Fruit fly (Drosophila melanogaster) whole organism, embryonic: ENCODE results near the gene CG13659.

ENCODE experiments used
- CG11093 ChIP-seq: fragments of 200-800 bp; sonication (Bioruptor generic); IDR thresholded peaks from 3 replicates; pipeline ENCODE4 v1.3.6; 2022; ENCODE audit warnings: missing biosample characterization, missing genetic modification characterization
- CG12769 ChIP-seq: fragments of 200-800 bp; sonication (Bioruptor generic); optimal IDR thresholded peaks from 2 replicates; lab custom pipeline; 2019; ENCODE audit warnings: missing biosample characterization, mild to moderate bottlenecking, missing genetic modification characterization, moderate library complexity
- CG13424 ChIP-seq: fragments of 200-800 bp; sonication (Bioruptor generic); optimal IDR thresholded peaks from 2 replicates; lab custom pipeline; 2019; ENCODE audit warnings: missing biosample characterization, mild to moderate bottlenecking, missing genetic modification characterization, moderate library complexity
- CG1529 ChIP-seq: fragments of 200-800 bp; sonication (Bioruptor generic); optimal IDR thresholded peaks from 3 replicates; lab custom pipeline; 2018; ENCODE audit warnings: missing biosample characterization, missing genetic modification characterization
- CG15479 ChIP-seq: fragments of 200-800 bp; sonication (Bioruptor generic); optimal IDR thresholded peaks from 3 replicates; lab custom pipeline; 2019; ENCODE audit warnings: missing biosample characterization, mild to moderate bottlenecking, missing genetic modification characterization, moderate library complexity
- CG17912 ChIP-seq: fragments of 200-800 bp; sonication (Bioruptor generic); optimal IDR thresholded peaks from 2 replicates; lab custom pipeline; 2018; ENCODE audit warnings: missing biosample characterization, mild to moderate bottlenecking, missing genetic modification characterization
- CG18619 ChIP-seq: fragments of 200-800 bp; sonication (Bioruptor generic); optimal IDR thresholded peaks from 3 replicates; lab custom pipeline; 2017; ENCODE audit warnings: missing biosample characterization, mild to moderate bottlenecking, missing genetic modification characterization
- CG2199 ChIP-seq: fragments of 200-800 bp; sonication (Bioruptor generic); IDR thresholded peaks from 3 replicates; pipeline ENCODE4 v1.3.6; 2022; ENCODE audit warnings: missing biosample characterization, missing genetic modification characterization
- CG2712 ChIP-seq: fragments of 200-800 bp; optimal IDR thresholded peaks from 3 replicates; lab custom pipeline; 2019; ENCODE audit warnings: missing biosample characterization, mild to moderate bottlenecking, missing genetic modification characterization, moderate library complexity
- CG4617 ChIP-seq: fragments of 200-800 bp; sonication (Bioruptor generic); optimal IDR thresholded peaks from 3 replicates; lab custom pipeline; 2016; ENCODE audit warnings: missing biosample characterization, missing genetic modification characterization, borderline replicate concordance
- CG5953 ChIP-seq: fragments of 200-800 bp; sonication (Bioruptor generic); IDR thresholded peaks from 2 replicates; pipeline ENCODE4 v1.3.6; 2022; ENCODE audit warnings: missing biosample characterization, missing genetic modification characterization
- CG7786 ChIP-seq: fragments of 200-800 bp; sonication (Bioruptor generic); optimal IDR thresholded peaks from 2 replicates; lab custom pipeline; 2016; ENCODE audit warnings: missing biosample characterization, missing genetic modification characterization
- CG8478 ChIP-seq: fragments of >200 bp; optimal IDR thresholded peaks from 2 replicates; lab custom pipeline; 2018
- CG8944 ChIP-seq: fragments of 200-800 bp; sonication (Bioruptor generic); optimal IDR thresholded peaks from 3 replicates; lab custom pipeline; 2016; ENCODE audit warnings: missing biosample characterization, missing genetic modification characterization
- CG9797 ChIP-seq: fragments of 200-800 bp; sonication (Bioruptor generic); optimal IDR thresholded peaks from 3 replicates; lab custom pipeline; 2018; ENCODE audit warnings: missing biosample characterization, mild to moderate bottlenecking, missing genetic modification characterization
- Dbx ChIP-seq: fragments of 200-800 bp; sonication (Bioruptor generic); IDR thresholded peaks from 3 replicates; pipeline ENCODE4 v1.3.6; 2022; ENCODE audit warnings: missing biosample characterization, missing genetic modification characterization
- Dref ChIP-seq: fragments of 200-800 bp; sonication (Bioruptor generic); IDR thresholded peaks from 2 replicates; pipeline ENCODE4 v1.3.6; 2022; ENCODE audit warnings: missing biosample characterization, missing genetic modification characterization
- Fer3 ChIP-seq: fragments of 200-800 bp; sonication (Bioruptor generic); optimal IDR thresholded peaks from 2 replicates; lab custom pipeline; 2018; ENCODE audit warnings: missing biosample characterization, mild to moderate bottlenecking, missing genetic modification characterization, moderate library complexity
- HHEX ChIP-seq: fragments of 200-800 bp; sonication (Bioruptor generic); optimal IDR thresholded peaks from 3 replicates; lab custom pipeline; 2017; ENCODE audit warnings: missing biosample characterization, mild to moderate bottlenecking, missing genetic modification characterization, missing genetic modification reagents
- HLH4C ChIP-seq: fragments of 200-800 bp; sonication (Bioruptor generic); IDR thresholded peaks from 3 replicates; pipeline ENCODE4 v1.3.6; 2022; ENCODE audit warnings: missing biosample characterization, missing genetic modification characterization; ENCODE audit not compliant: partially characterized antibody
- Hand ChIP-seq: fragments of 200-800 bp; sonication (Bioruptor generic); optimal IDR thresholded peaks from 2 replicates; lab custom pipeline; 2017; ENCODE audit warnings: mild to moderate bottlenecking, missing biosample characterization, missing genetic modification reagents, missing genetic modification characterization
- MESR4 ChIP-seq: fragments of 200-800 bp; sonication (Bioruptor generic); optimal IDR thresholded peaks from 2 replicates; lab custom pipeline; 2018; ENCODE audit warnings: missing biosample characterization, mild to moderate bottlenecking, missing genetic modification characterization, moderate library complexity
- Mes4 ChIP-seq: fragments of 200-800 bp; sonication (Bioruptor generic); optimal IDR thresholded peaks from 2 replicates; lab custom pipeline; 2016; ENCODE audit warnings: missing biosample characterization, missing genetic modification characterization
- Rx ChIP-seq: fragments of 200-800 bp; sonication (Bioruptor generic); IDR thresholded peaks from 2 replicates; pipeline ENCODE4 v1.3.6; 2022; ENCODE audit warnings: missing biosample characterization, missing genetic modification characterization
- Trl ChIP-seq, 3 experiments: fragments of >200 bp in 2 of 3; fragments of 200-800 bp in 1 of 3; sonication (Bioruptor generic) in 1 of 3; optimal IDR thresholded peaks; 2 replicates in 1 of 3; 3 replicates in 2 of 3; lab custom pipeline; 2016 to 2017; ENCODE audit warnings: missing biosample characterization in 1 of 3, missing genetic modification characterization in 1 of 3
- ato ChIP-seq: fragments of 200-800 bp; sonication (Bioruptor generic); IDR thresholded peaks from 2 replicates; pipeline ENCODE4 v1.3.6; 2022; ENCODE audit warnings: missing biosample characterization, missing genetic modification characterization; ENCODE audit not compliant: partially characterized antibody
- cas ChIP-seq: fragments of 200-800 bp; sonication (Bioruptor generic); IDR thresholded peaks from 2 replicates; pipeline ENCODE4 v1.3.6; 2022; ENCODE audit warnings: missing biosample characterization, missing genetic modification characterization
- chm ChIP-seq: fragments of 200-800 bp; sonication (Bioruptor generic); IDR thresholded peaks from 2 replicates; pipeline ENCODE4 v1.3.6; 2022; ENCODE audit warnings: missing biosample characterization, missing genetic modification characterization
- ci ChIP-seq: fragments of 200-800 bp; sonication (Bioruptor generic); IDR thresholded peaks from 3 replicates; pipeline ENCODE4 v1.3.6; 2022; ENCODE audit warnings: missing biosample characterization, missing genetic modification characterization
- cwo ChIP-seq: fragments of 200-800 bp; sonication (Bioruptor generic); optimal IDR thresholded peaks from 3 replicates; lab custom pipeline; 2017; ENCODE audit warnings: missing biosample characterization, missing genetic modification characterization, mild to moderate bottlenecking, moderate library complexity, missing genetic modification reagents
- dati ChIP-seq: fragments of 200-800 bp; sonication (Bioruptor generic); IDR thresholded peaks from 2 replicates; pipeline ENCODE4 v1.3.6; 2022; ENCODE audit warnings: missing biosample characterization, missing genetic modification characterization
- dimm ChIP-seq: fragments of 200-800 bp; sonication (Bioruptor generic); IDR thresholded peaks from 2 replicates; pipeline ENCODE4 v1.3.6; 2022; ENCODE audit warnings: missing biosample characterization, missing genetic modification characterization
- dm ChIP-seq: fragments of 200-800 bp; sonication (Bioruptor generic); optimal IDR thresholded peaks from 3 replicates; lab custom pipeline; 2016; ENCODE audit warnings: missing biosample characterization, missing genetic modification characterization
- dmrt11E ChIP-seq: fragments of 200-800 bp; sonication (Bioruptor generic); optimal IDR thresholded peaks from 3 replicates; lab custom pipeline; 2018; ENCODE audit warnings: missing biosample characterization, mild to moderate bottlenecking, missing genetic modification characterization, moderate library complexity
- ems ChIP-seq: fragments of 200-800 bp; sonication (Bioruptor generic); optimal IDR thresholded peaks from 3 replicates; lab custom pipeline; 2016; ENCODE audit warnings: missing biosample characterization, missing genetic modification characterization
- ewg ChIP-seq: fragments of 200-800 bp; sonication (Bioruptor generic); optimal IDR thresholded peaks from 3 replicates; lab custom pipeline; 2017; ENCODE audit warnings: mild to moderate bottlenecking, missing biosample characterization, missing genetic modification reagents, missing genetic modification characterization
- fd102C ChIP-seq: fragments of 200-800 bp; sonication (Bioruptor generic); optimal IDR thresholded peaks from 2 replicates; lab custom pipeline; 2018; ENCODE audit warnings: missing biosample characterization, mild to moderate bottlenecking, missing genetic modification characterization, moderate library complexity
- gem ChIP-seq: fragments of 200-800 bp; sonication (Bioruptor generic); optimal IDR thresholded peaks from 2 replicates; lab custom pipeline; 2019; ENCODE audit warnings: missing biosample characterization, mild to moderate bottlenecking, missing genetic modification characterization, moderate library complexity
- insv ChIP-seq, 2 experiments: fragments of 200-800 bp; sonication (Bioruptor generic); optimal IDR thresholded peaks; 3 replicates each; lab custom pipeline; 2016 to 2018; ENCODE audit warnings: missing biosample characterization in 2 of 2, missing genetic modification characterization in 2 of 2
- jing ChIP-seq: fragments of 200-800 bp; sonication (Bioruptor generic); optimal IDR thresholded peaks from 2 replicates; lab custom pipeline; 2018; ENCODE audit warnings: missing biosample characterization, mild to moderate bottlenecking, missing genetic modification characterization
- lilli ChIP-seq: fragments of 200-800 bp; sonication (Bioruptor generic); optimal IDR thresholded peaks from 3 replicates; lab custom pipeline; 2016; ENCODE audit warnings: missing biosample characterization, missing genetic modification characterization
- luna ChIP-seq: fragments of 200-800 bp; sonication (Bioruptor generic); optimal IDR thresholded peaks from 2 replicates; lab custom pipeline; 2016; ENCODE audit warnings: missing biosample characterization, missing genetic modification characterization
- onecut ChIP-seq: fragments of 200-800 bp; sonication (Bioruptor generic); IDR thresholded peaks from 2 replicates; pipeline ENCODE4 v1.3.6; 2022; ENCODE audit warnings: missing biosample characterization, missing genetic modification characterization
- p53 ChIP-seq: fragments of 200-800 bp; sonication (Bioruptor generic); optimal IDR thresholded peaks from 2 replicates; lab custom pipeline; 2016; ENCODE audit warnings: missing biosample characterization, missing genetic modification characterization
- pzg ChIP-seq: fragments of 200-800 bp; sonication (Bioruptor generic); optimal IDR thresholded peaks from 3 replicates; lab custom pipeline; 2018; ENCODE audit warnings: missing biosample characterization, mild to moderate bottlenecking, missing genetic modification characterization, moderate library complexity
- sim ChIP-seq: fragments of 200-800 bp; sonication (Bioruptor generic); IDR thresholded peaks from 2 replicates; pipeline ENCODE4 v1.3.6; 2022; ENCODE audit warnings: missing biosample characterization, missing genetic modification characterization
- slbo ChIP-seq: fragments of 200-800 bp; sonication (Bioruptor generic); IDR thresholded peaks from 2 replicates; pipeline ENCODE4 v1.3.6; 2022; ENCODE audit warnings: missing biosample characterization, missing genetic modification characterization
- sob ChIP-seq: fragments of 200-800 bp; sonication (Bioruptor generic); IDR thresholded peaks from 2 replicates; pipeline ENCODE4 v1.3.6; 2022; ENCODE audit warnings: missing biosample characterization, missing genetic modification characterization
- trh ChIP-seq: fragments of 200-800 bp; sonication (Bioruptor generic); optimal IDR thresholded peaks from 2 replicates; lab custom pipeline; 2016; ENCODE audit warnings: missing biosample characterization, missing genetic modification characterization
- tup ChIP-seq: fragments of 200-800 bp; sonication (Bioruptor generic); optimal IDR thresholded peaks from 2 replicates; lab custom pipeline; 2016; ENCODE audit warnings: missing biosample characterization, mild to moderate bottlenecking, missing genetic modification characterization, moderate library complexity
- twi ChIP-seq: fragments of 200-800 bp; optimal IDR thresholded peaks from 2 replicates; lab custom pipeline; 2019; ENCODE audit warnings: missing biosample characterization, mild to moderate bottlenecking, missing genetic modification characterization, moderate library complexity
- vfl ChIP-seq: fragments of 200-800 bp; sonication (Bioruptor generic); optimal IDR thresholded peaks from 2 replicates; lab custom pipeline; 2016; ENCODE audit warnings: missing biosample characterization, missing genetic modification characterization

Gene CG13659

dm6 chr3R:25275276-25275675 is 25.4 kb upstream of the CG13659 start (continued):
- TF ChIP-seq onecut = no peak
- TF ChIP-seq gem (tag; lab: Kevin White, UChicago) = no peak
- no peak for TF ChIP-seq jing (GFP tag; lab: Kevin White, UChicago)
- no peak for TF ChIP-seq CG2199 (GFP tag; lab: Robert Waterston, UW)
- TF ChIP-seq CG12769 (tag; lab: Kevin White, UChicago) = peak; percentile 42
- no peak for TF ChIP-seq slbo (GFP tag; lab: Robert Waterston, UW)
- peak; percentile 19 for TF ChIP-seq cwo
- no peak for TF ChIP-seq CG2712 (tag; lab: Kevin White, UChicago)
- TF ChIP-seq CG1529 (GFP tag; lab: Kevin White, UChicago) = no peak
- TF ChIP-seq pzg (GFP tag; lab: Kevin White, UChicago) = no peak
- no peak for TF ChIP-seq Dref (GFP tag; lab: Robert Waterston, UW)
- TF ChIP-seq dmrt11E (tag; lab: Kevin White, UChicago) = no peak
- no peak for TF ChIP-seq insv (GFP tag; optimal IDR thresholded peaks at IDR 0.05; lab: Kevin White, UChicago)
- no peak for TF ChIP-seq ems
- TF ChIP-seq ewg (GFP tag; lab: Kevin White, UChicago) = no peak
- no peak for TF ChIP-seq CG8944
- no peak for TF ChIP-seq trh (GFP tag; lab: Kevin White, UChicago)
- no peak for TF ChIP-seq dimm (GFP tag; lab: Robert Waterston, UW)
- TF ChIP-seq ato (GFP tag; lab: Robert Waterston, UW) = no peak
- no peak for TF ChIP-seq dm (GFP tag; lab: Kevin White, UChicago)
- TF ChIP-seq twi (tag; lab: Kevin White, UChicago) = no peak
- peak; percentile 36 for TF ChIP-seq CG13424
- TF ChIP-seq vfl = no peak
- no peak for TF ChIP-seq Mes4 (GFP tag; lab: Kevin White, UChicago)
- no peak for TF ChIP-seq lilli (GFP tag; lab: Kevin White, UChicago)
- TF ChIP-seq CG18619 = no peak
- TF ChIP-seq MESR4 (GFP tag; lab: Kevin White, UChicago) = no peak
- TF ChIP-seq ci = no peak
- TF ChIP-seq Dbx (GFP tag; lab: Robert Waterston, UW) = no peak
- no peak; the same call in 1 of the 2 replicates for TF ChIP-seq sob (GFP tag; lab: Robert Waterston, UW)
- no peak for TF ChIP-seq Rx (GFP tag; lab: Robert Waterston, UW)
- TF ChIP-seq CG7786 (GFP tag; lab: Kevin White, UChicago) = no peak
- TF ChIP-seq fd102C (GFP tag; lab: Kevin White, UChicago) = no peak
- no peak for TF ChIP-seq CG11093 (GFP tag; lab: Robert Waterston, UW)
- TF ChIP-seq CG8478 = no peak
- TF ChIP-seq CG17912 = no peak
- TF ChIP-seq HHEX (GFP tag; lab: Kevin White, UChicago) = peak; percentile 8
- no peak for TF ChIP-seq CG15479 (GFP tag; lab: Kevin White, UChicago)
- no peak for TF ChIP-seq luna (GFP tag; lab: Kevin White, UChicago)
- no peak for TF ChIP-seq chm (GFP tag; lab: Robert Waterston, UW)
- no peak for TF ChIP-seq Trl (optimal IDR thresholded peaks at IDR 0.05; lab: Kevin White, UChicago)
- TF ChIP-seq Trl (GFP tag; optimal IDR thresholded peaks at IDR 0.05; lab: Kevin White, UChicago) = no peak
- peak; percentile 54 for TF ChIP-seq Fer3 (tag; lab: Kevin White, UChicago)
- TF ChIP-seq dati (GFP tag; lab: Robert Waterston, UW) = no peak
- TF ChIP-seq tup (GFP tag; lab: Kevin White, UChicago) = no peak
- TF ChIP-seq sim (GFP tag; lab: Robert Waterston, UW) = no peak
- TF ChIP-seq Hand (GFP tag; lab: Kevin White, UChicago) = peak; percentile 52
- no peak for TF ChIP-seq cas (GFP tag; lab: Robert Waterston, UW)
- TF ChIP-seq p53 (GFP tag; lab: Kevin White, UChicago) = no peak
- no peak for TF ChIP-seq CG9797 (GFP tag; lab: Kevin White, UChicago)
- TF ChIP-seq CG5953 (GFP tag; lab: Robert Waterston, UW) = no peak
- TF ChIP-seq CG4617 (GFP tag; lab: Kevin White, UChicago) = no peak
- TF ChIP-seq HLH4C (GFP tag; lab: Robert Waterston, UW) = no peak
